Fruit fly (Drosophila melanogaster) whole organism, embryonic: ENCODE measurements around the gene Mettl2.

ENCODE experiments used
- Aef1 ChIP-seq: fragments of 200-800 bp; sonication (Bioruptor generic); IDR thresholded peaks from 3 replicates; pipeline ENCODE4 v1.3.6; 2022; ENCODE audit warnings: missing biosample characterization, missing genetic modification characterization
- CG1024 ChIP-seq: fragments of 200-800 bp; sonication (Bioruptor generic); IDR thresholded peaks from 2 replicates; pipeline ENCODE4 v1.3.6; 2022; ENCODE audit warnings: missing biosample characterization, missing genetic modification characterization
- CG10462 ChIP-seq: fragments of 200-800 bp; sonication (Bioruptor generic); optimal IDR thresholded peaks from 2 replicates; lab custom pipeline; 2016; ENCODE audit warnings: missing biosample characterization, missing genetic modification characterization
- CG10979 ChIP-seq: fragments of 200-800 bp; sonication (Bioruptor generic); optimal IDR thresholded peaks from 2 replicates; lab custom pipeline; 2018; ENCODE audit warnings: missing biosample characterization, mild to moderate bottlenecking, missing genetic modification characterization, moderate library complexity
- CG11093 ChIP-seq: fragments of 200-800 bp; sonication (Bioruptor generic); IDR thresholded peaks from 3 replicates; pipeline ENCODE4 v1.3.6; 2022; ENCODE audit warnings: missing biosample characterization, missing genetic modification characterization
- CG12219 ChIP-seq: fragments of 200-800 bp; sonication (Bioruptor generic); optimal IDR thresholded peaks from 3 replicates; lab custom pipeline; 2018; ENCODE audit warnings: missing biosample characterization, mild to moderate bottlenecking, missing genetic modification characterization
- CG14667 ChIP-seq: fragments of 200-800 bp; sonication (Bioruptor generic); IDR thresholded peaks from 2 replicates; pipeline ENCODE4 v1.3.6; 2022; ENCODE audit warnings: missing biosample characterization, missing genetic modification characterization
- CG14860 ChIP-seq: fragments of 200-800 bp; sonication (Bioruptor generic); IDR thresholded peaks from 3 replicates; pipeline ENCODE4 v1.3.6; 2022; ENCODE audit warnings: missing biosample characterization, missing genetic modification characterization; ENCODE audit not compliant: partially characterized antibody
- CG15011 ChIP-seq: fragments of 200-800 bp; sonication (Bioruptor generic); optimal IDR thresholded peaks from 3 replicates; lab custom pipeline; 2018; ENCODE audit warnings: missing biosample characterization, mild to moderate bottlenecking, missing genetic modification characterization
- CG15479 ChIP-seq: fragments of 200-800 bp; sonication (Bioruptor generic); optimal IDR thresholded peaks from 3 replicates; lab custom pipeline; 2019; ENCODE audit warnings: missing biosample characterization, mild to moderate bottlenecking, missing genetic modification characterization, moderate library complexity
- CG2120 ChIP-seq: fragments of 200-800 bp; sonication (Bioruptor generic); optimal IDR thresholded peaks from 3 replicates; lab custom pipeline; 2016; ENCODE audit warnings: missing biosample characterization, missing genetic modification characterization
- CG3847 ChIP-seq: fragments of 200-800 bp; sonication (Bioruptor generic); IDR thresholded peaks from 2 replicates; pipeline ENCODE4 v1.3.6; 2022; ENCODE audit warnings: missing biosample characterization, missing genetic modification characterization
- CG4360 ChIP-seq: fragments of 200-800 bp; sonication (Bioruptor generic); IDR thresholded peaks from 2 replicates; pipeline ENCODE4 v1.3.6; 2022; ENCODE audit warnings: missing biosample characterization, missing genetic modification characterization
- CG4854 ChIP-seq: fragments of 200-800 bp; sonication (Bioruptor generic); optimal IDR thresholded peaks from 2 replicates; lab custom pipeline; 2016; ENCODE audit warnings: missing biosample characterization, missing genetic modification characterization, inconsistent platforms
- CG6854 ChIP-seq: fragments of 200-800 bp; sonication (Bioruptor generic); optimal IDR thresholded peaks from 3 replicates; lab custom pipeline; 2017; ENCODE audit warnings: missing biosample characterization, mild to moderate bottlenecking, missing genetic modification characterization
- CG7556 ChIP-seq: fragments of 200-800 bp; sonication (Bioruptor generic); optimal IDR thresholded peaks from 2 replicates; lab custom pipeline; 2017; ENCODE audit warnings: missing biosample characterization, mild to moderate bottlenecking, missing genetic modification characterization
- CG7786 ChIP-seq: fragments of 200-800 bp; sonication (Bioruptor generic); optimal IDR thresholded peaks from 2 replicates; lab custom pipeline; 2016; ENCODE audit warnings: missing biosample characterization, missing genetic modification characterization
- CG7839 ChIP-seq: fragments of 200-800 bp; sonication (Bioruptor generic); optimal IDR thresholded peaks from 3 replicates; lab custom pipeline; 2018; ENCODE audit warnings: missing biosample characterization, mild to moderate bottlenecking, missing genetic modification characterization, moderate library complexity
- CG7963 ChIP-seq: fragments of 200-800 bp; sonication (Bioruptor generic); IDR thresholded peaks from 3 replicates; pipeline ENCODE4 v1.3.6; 2022; ENCODE audit warnings: missing biosample characterization, missing genetic modification characterization; ENCODE audit not compliant: partially characterized antibody
- CG9876 ChIP-seq: fragments of 200-800 bp; sonication (Bioruptor generic); optimal IDR thresholded peaks from 2 replicates; lab custom pipeline; 2016; ENCODE audit warnings: missing biosample characterization, missing genetic modification characterization
- CHES-1-like ChIP-seq: fragments of 200-800 bp; sonication (Bioruptor generic); optimal IDR thresholded peaks from 2 replicates; lab custom pipeline; 2016; ENCODE audit warnings: missing biosample characterization, missing genetic modification characterization
- Camta ChIP-seq: fragments of 200-800 bp; sonication (Bioruptor generic); optimal IDR thresholded peaks from 2 replicates; lab custom pipeline; 2016; ENCODE audit warnings: missing biosample characterization, missing genetic modification characterization
- Chrac-16 ChIP-seq: fragments of 200-800 bp; sonication (Bioruptor generic); optimal IDR thresholded peaks from 3 replicates; lab custom pipeline; 2016; ENCODE audit warnings: missing biosample characterization, missing genetic modification characterization
- CkIIα-i1 ChIP-seq: fragments of 200-800 bp; sonication (Bioruptor generic); IDR thresholded peaks from 2 replicates; pipeline ENCODE4 v1.3.6; 2022; ENCODE audit warnings: missing biosample characterization, missing genetic modification characterization
- Drgx ChIP-seq: fragments of 200-800 bp; sonication (Bioruptor generic); IDR thresholded peaks from 2 replicates; pipeline ENCODE4 v1.3.6; 2022; ENCODE audit warnings: missing biosample characterization, missing genetic modification characterization
- HLH3B ChIP-seq: fragments of 200-800 bp; sonication (Bioruptor generic); IDR thresholded peaks from 2 replicates; pipeline ENCODE4 v1.3.6; 2022; ENCODE audit warnings: missing biosample characterization, missing genetic modification characterization
- HmgD ChIP-seq: fragments of 200-800 bp; sonication (Bioruptor generic); optimal IDR thresholded peaks from 3 replicates; lab custom pipeline; 2016; ENCODE audit warnings: missing biosample characterization, missing genetic modification characterization
- Hmx ChIP-seq: fragments of 200-800 bp; sonication (Bioruptor generic); optimal IDR thresholded peaks from 2 replicates; lab custom pipeline; 2016; ENCODE audit warnings: missing biosample characterization, missing genetic modification characterization
- Kr ChIP-seq: fragments of 200-800 bp; sonication (Bioruptor generic); optimal IDR thresholded peaks from 2 replicates; lab custom pipeline; 2017; ENCODE audit warnings: missing biosample characterization, mild to moderate bottlenecking, missing genetic modification characterization
- Trl ChIP-seq, 3 experiments: fragments of >200 bp in 2 of 3; fragments of 200-800 bp in 1 of 3; sonication (Bioruptor generic) in 1 of 3; optimal IDR thresholded peaks; 2 replicates in 1 of 3; 3 replicates in 2 of 3; lab custom pipeline; 2016 to 2017; ENCODE audit warnings: missing biosample characterization in 1 of 3, missing genetic modification characterization in 1 of 3
- ab ChIP-seq: fragments of 200-800 bp; sonication (Bioruptor generic); optimal IDR thresholded peaks from 2 replicates; lab custom pipeline; 2016; ENCODE audit warnings: missing biosample characterization, missing genetic modification characterization
- btn ChIP-seq: fragments of 200-800 bp; sonication (Bioruptor generic); optimal IDR thresholded peaks from 2 replicates; lab custom pipeline; 2016; ENCODE audit warnings: missing biosample characterization, missing genetic modification characterization
- caup ChIP-seq: fragments of 200-800 bp; sonication (Bioruptor generic); optimal IDR thresholded peaks from 3 replicates; lab custom pipeline; 2017; ENCODE audit warnings: missing biosample characterization, mild to moderate bottlenecking, missing genetic modification characterization, moderate library complexity; ENCODE audit not compliant: severe bottlenecking
- ewg ChIP-seq: fragments of 200-800 bp; sonication (Bioruptor generic); optimal IDR thresholded peaks from 3 replicates; lab custom pipeline; 2017; ENCODE audit warnings: mild to moderate bottlenecking, missing biosample characterization, missing genetic modification reagents, missing genetic modification characterization
- eyg ChIP-seq: fragments of 200-800 bp; sonication (Bioruptor generic); optimal IDR thresholded peaks from 3 replicates; lab custom pipeline; 2016; ENCODE audit warnings: missing biosample characterization, missing genetic modification characterization
- ftz-f1 ChIP-seq: fragments of 200-800 bp; sonication (Bioruptor generic); optimal IDR thresholded peaks from 2 replicates; lab custom pipeline; 2016; ENCODE audit warnings: missing biosample characterization, missing genetic modification characterization
- her ChIP-seq: fragments of 200-800 bp; sonication (Bioruptor generic); optimal IDR thresholded peaks from 2 replicates; lab custom pipeline; 2016; ENCODE audit warnings: missing biosample characterization, missing genetic modification characterization
- ken ChIP-seq: fragments of 200-800 bp; sonication (Bioruptor generic); IDR thresholded peaks from 3 replicates; pipeline ENCODE4 v1.3.6; 2022; ENCODE audit warnings: missing biosample characterization, missing genetic modification characterization
- lola ChIP-seq, 3 experiments: fragments of >200 bp in 2 of 3; fragments of 200-800 bp in 1 of 3; sonication (Bioruptor generic) in 1 of 3; optimal IDR thresholded peaks; 2 replicates each; lab custom pipeline; 2017 to 2019; ENCODE audit warnings: missing biosample characterization in 3 of 3, missing genetic modification characterization in 3 of 3, mild to moderate bottlenecking in 1 of 3, moderate library complexity in 1 of 3
- mirr ChIP-seq: fragments of 200-800 bp; sonication (Bioruptor generic); optimal IDR thresholded peaks from 3 replicates; lab custom pipeline; 2018; ENCODE audit warnings: missing biosample characterization, mild to moderate bottlenecking, missing genetic modification characterization
- pan ChIP-seq, 4 experiments: fragments of >200 bp in 3 of 4; fragments of 200-800 bp in 1 of 4; sonication (Bioruptor generic) in 1 of 4; optimal IDR thresholded peaks in 3 of 4; IDR thresholded peaks in 1 of 4; 2 replicates each; pipeline versions ENCODE4 v1.3.6 to Lab custom; 2017 to 2022; ENCODE audit warnings: missing biosample characterization in 2 of 4, missing genetic modification characterization in 2 of 4, mixed read lengths in 1 of 4
- pita ChIP-seq: fragments of 200-800 bp; sonication (Bioruptor generic); optimal IDR thresholded peaks from 2 replicates; lab custom pipeline; 2017; ENCODE audit warnings: missing biosample characterization, mild to moderate bottlenecking, missing genetic modification characterization
- prd ChIP-seq, 3 experiments: fragments of >200 bp in 2 of 3; fragments of 200-800 bp in 1 of 3; sonication (Bioruptor generic) in 1 of 3; optimal IDR thresholded peaks in 2 of 3; IDR thresholded peaks in 1 of 3; 2 replicates in 2 of 3; 3 replicates in 1 of 3; pipeline versions ENCODE4 v1.3.6 to Lab custom; 2017 to 2022; ENCODE audit warnings: missing biosample characterization in 1 of 3, missing genetic modification characterization in 1 of 3
- sqz ChIP-seq: fragments of 200-800 bp; sonication (Bioruptor generic); optimal IDR thresholded peaks from 3 replicates; lab custom pipeline; 2018; ENCODE audit warnings: missing biosample characterization, mild to moderate bottlenecking, missing genetic modification characterization
- tio ChIP-seq: fragments of 200-800 bp; sonication (Bioruptor generic); optimal IDR thresholded peaks from 2 replicates; lab custom pipeline; 2017; ENCODE audit warnings: missing biosample characterization, missing genetic modification characterization, inconsistent platforms
- unpg ChIP-seq: fragments of 200-800 bp; sonication (Bioruptor generic); optimal IDR thresholded peaks from 3 replicates; lab custom pipeline; 2018; ENCODE audit warnings: missing biosample characterization, mild to moderate bottlenecking, missing genetic modification characterization, moderate library complexity
- wdn ChIP-seq: fragments of 200-800 bp; sonication (Bioruptor generic); IDR thresholded peaks from 2 replicates; pipeline ENCODE4 v1.3.6; 2022; ENCODE audit warnings: missing biosample characterization, missing genetic modification characterization
- zfh2 ChIP-seq: fragments of 200-800 bp; sonication (Bioruptor generic); optimal IDR thresholded peaks from 2 replicates; lab custom pipeline; 2016; ENCODE audit warnings: missing biosample characterization, missing genetic modification characterization

The Mettl2 gene

DNA sequence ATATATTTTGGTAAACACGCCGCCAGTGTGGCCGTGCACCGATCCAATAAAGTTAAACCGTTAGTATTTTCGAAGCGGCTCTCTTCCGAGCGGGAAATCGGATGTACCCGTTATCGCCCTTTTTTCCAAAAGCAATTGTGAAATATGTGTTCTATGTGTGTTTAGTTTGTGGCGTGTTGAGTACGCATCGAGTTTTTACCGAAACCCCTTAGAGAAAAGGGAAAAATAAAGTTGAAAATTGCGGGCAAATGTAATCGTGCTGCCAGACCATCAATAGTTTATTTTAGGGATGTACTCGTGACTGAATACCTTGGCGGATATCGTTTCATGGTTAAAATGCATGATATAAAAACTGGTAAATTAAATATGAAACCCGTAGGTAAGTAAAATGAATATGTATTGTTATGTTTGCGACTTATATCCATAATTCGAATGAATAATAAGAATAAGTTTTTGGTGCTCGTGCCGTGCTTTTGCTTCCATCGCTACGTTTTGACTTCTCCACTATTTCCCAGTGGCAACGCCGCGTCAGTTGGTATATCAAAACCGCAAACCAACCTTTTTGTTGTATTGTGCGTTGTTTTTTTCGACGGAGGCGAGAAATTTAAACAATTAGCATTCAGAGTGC lies at the start of gene Mettl2, which contains the start of gene Bgb (continued):
- TF ChIP-seq pan (optimal IDR thresholded peaks at IDR 0.05; lab: Kevin White, UChicago), result no peak
- peak in 1 of 2 experiments; percentile 79 for TF ChIP-seq pan (GFP tag; optimal IDR thresholded peaks at IDR 0.05 in 1 of 2, IDR thresholded peaks at IDR 0.05 in 1 of 2)
- TF ChIP-seq ab (GFP tag; lab: Kevin White, UChicago), result peak; percentile 49
- TF ChIP-seq Hmx, result no peak
- TF ChIP-seq sqz (GFP tag; lab: Kevin White, UChicago), result no peak
- TF ChIP-seq CG3847 (GFP tag; lab: Robert Waterston, UW), result peak; percentile 82
- peak; percentile 75 for TF ChIP-seq Camta (GFP tag; lab: Kevin White, UChicago)
- TF ChIP-seq CG4854, result no peak
- peak; percentile 62 for TF ChIP-seq CG9876 (GFP tag; lab: Kevin White, UChicago)
- TF ChIP-seq prd (optimal IDR thresholded peaks at IDR 0.05; lab: Kevin White, UChicago), result no peak
- TF ChIP-seq prd (GFP tag; IDR thresholded peaks at IDR 0.05; lab: Robert Waterston, UW), result peak; percentile 91
- peak; percentile 76 for TF ChIP-seq Chrac-16 (GFP tag; lab: Kevin White, UChicago)
- peak; percentile 84 for TF ChIP-seq CG7839 (tag; lab: Kevin White, UChicago)
- TF ChIP-seq caup (GFP tag; lab: Kevin White, UChicago), result peak; percentile 53
- peak; percentile 59; the same call in 1 of the 2 replicates for TF ChIP-seq wdn (GFP tag; lab: Robert Waterston, UW)
- peak in 1 of 3 experiments; percentile 72 for TF ChIP-seq lola (GFP tag; optimal IDR thresholded peaks at IDR 0.05; lab: Kevin White, UChicago)
- peak; percentile 76 for TF ChIP-seq CG4360 (GFP tag; lab: Robert Waterston, UW)
- peak; percentile 88 for TF ChIP-seq CG2120 (GFP tag; lab: Kevin White, UChicago)
- peak; percentile 73 for TF ChIP-seq eyg (GFP tag; lab: Kevin White, UChicago)
- TF ChIP-seq HLH3B (GFP tag; lab: Robert Waterston, UW), result peak; percentile 72
- peak; percentile 46 for TF ChIP-seq her (GFP tag; lab: Kevin White, UChicago)
- TF ChIP-seq Drgx (GFP tag; lab: Robert Waterston, UW), result peak; percentile 43; the same call in 1 of the 2 replicates
- peak; percentile 49; the same call in 1 of the 3 replicates for TF ChIP-seq CG11093 (GFP tag; lab: Robert Waterston, UW)
- TF ChIP-seq CG6854 (GFP tag; lab: Kevin White, UChicago), result no peak
- no peak for TF ChIP-seq Kr
- no peak for TF ChIP-seq tio
- TF ChIP-seq CG15011, result no peak
- peak; percentile 27 for TF ChIP-seq mirr (GFP tag; lab: Kevin White, UChicago)
- peak; percentile 80 for TF ChIP-seq CHES-1-like
- peak in 1 of 2 experiments; percentile 9 for TF ChIP-seq Trl (optimal IDR thresholded peaks at IDR 0.05; lab: Kevin White, UChicago)
- TF ChIP-seq Trl (GFP tag; optimal IDR thresholded peaks at IDR 0.05; lab: Kevin White, UChicago), result peak; percentile 83
- TF ChIP-seq ken (GFP tag; lab: Robert Waterston, UW), result peak; percentile 76
- TF ChIP-seq CG14860 (GFP tag; lab: Robert Waterston, UW), result peak; percentile 75
- TF ChIP-seq CG7786 (GFP tag; lab: Kevin White, UChicago), result peak; percentile 83
- peak; percentile 53 for TF ChIP-seq HmgD (GFP tag; lab: Kevin White, UChicago)
- peak; percentile 40; the same call in 2 of the 3 replicates for TF ChIP-seq CG7963 (GFP tag; lab: Robert Waterston, UW)
- TF ChIP-seq Aef1, result peak; percentile 85
- no peak for TF ChIP-seq CG12219 (GFP tag; lab: Kevin White, UChicago)
- TF ChIP-seq btn, result peak; percentile 29
- TF ChIP-seq CG10979 (tag; lab: Kevin White, UChicago), result peak; percentile 69
- peak; percentile 55 for TF ChIP-seq CG7556 (GFP tag; lab: Kevin White, UChicago)
- TF ChIP-seq CG1024 (GFP tag; lab: Robert Waterston, UW), result no peak
- TF ChIP-seq CG14667, result peak; percentile 79
- TF ChIP-seq pita (GFP tag; lab: Kevin White, UChicago), result no peak
- peak; percentile 91 for TF ChIP-seq zfh2 (GFP tag; lab: Kevin White, UChicago)
- TF ChIP-seq CkIIα-i1 (GFP tag; lab: Robert Waterston, UW), result no peak
- peak; percentile 29 for TF ChIP-seq ewg
- TF ChIP-seq unpg (GFP tag; lab: Kevin White, UChicago), result peak; percentile 71
- TF ChIP-seq ftz-f1 (GFP tag; lab: Kevin White, UChicago), result peak; percentile 28
- no peak for TF ChIP-seq CG15479
- TF ChIP-seq CG10462 (GFP tag; lab: Kevin White, UChicago), result peak; percentile 6
